Fruit fly (Drosophila melanogaster) whole organism, embryonic: Measurements from ENCODE around the gene CG14650.

ENCODE experiments used
- Atf3 ChIP-seq: fragments of 200-800 bp; sonication (Bioruptor generic); optimal IDR thresholded peaks from 3 replicates; lab custom pipeline; 2016; ENCODE audit warnings: missing biosample characterization, missing genetic modification characterization
- Atf6 ChIP-seq: fragments of 200-800 bp; sonication (Bioruptor generic); IDR thresholded peaks from 2 replicates; pipeline ENCODE4 v1.3.6; 2022; ENCODE audit warnings: missing biosample characterization, missing genetic modification characterization
- Bgb ChIP-seq: fragments of 200-800 bp; sonication (Bioruptor generic); IDR thresholded peaks from 2 replicates; pipeline ENCODE4 v1.3.6; 2022; ENCODE audit warnings: missing biosample characterization, missing genetic modification characterization; ENCODE audit not compliant: partially characterized antibody
- CG10462 ChIP-seq: fragments of 200-800 bp; sonication (Bioruptor generic); optimal IDR thresholded peaks from 2 replicates; lab custom pipeline; 2016; ENCODE audit warnings: missing biosample characterization, missing genetic modification characterization
- CG12236 ChIP-seq: fragments of 200-800 bp; sonication (Bioruptor generic); optimal IDR thresholded peaks from 2 replicates; lab custom pipeline; 2016; ENCODE audit warnings: missing biosample characterization, missing genetic modification characterization
- CG14710 ChIP-seq: fragments of 200-800 bp; sonication (Bioruptor generic); optimal IDR thresholded peaks from 3 replicates; lab custom pipeline; 2019; ENCODE audit warnings: missing biosample characterization, mild to moderate bottlenecking, missing genetic modification characterization, moderate library complexity
- CG15601 ChIP-seq: fragments of 200-800 bp; sonication (Bioruptor generic); optimal IDR thresholded peaks from 3 replicates; lab custom pipeline; 2019; ENCODE audit warnings: missing biosample characterization, mild to moderate bottlenecking, missing genetic modification characterization, moderate library complexity
- CG16863 ChIP-seq: fragments of 200-800 bp; sonication (Bioruptor generic); optimal IDR thresholded peaks from 3 replicates; lab custom pipeline; 2016; ENCODE audit warnings: missing biosample characterization, missing genetic modification characterization
- CG17186 ChIP-seq: fragments of 200-800 bp; sonication (Bioruptor generic); optimal IDR thresholded peaks from 3 replicates; lab custom pipeline; 2017; ENCODE audit warnings: missing biosample characterization, missing genetic modification reagents, missing genetic modification characterization
- CG18619 ChIP-seq: fragments of 200-800 bp; sonication (Bioruptor generic); optimal IDR thresholded peaks from 3 replicates; lab custom pipeline; 2017; ENCODE audit warnings: missing biosample characterization, mild to moderate bottlenecking, missing genetic modification characterization
- CG2120 ChIP-seq: fragments of 200-800 bp; sonication (Bioruptor generic); optimal IDR thresholded peaks from 3 replicates; lab custom pipeline; 2016; ENCODE audit warnings: missing biosample characterization, missing genetic modification characterization
- CG2875 ChIP-seq: fragments of 200-800 bp; sonication (Bioruptor generic); optimal IDR thresholded peaks from 2 replicates; lab custom pipeline; 2017; ENCODE audit warnings: missing biosample characterization, mild to moderate bottlenecking, missing genetic modification characterization, missing genetic modification reagents
- CG3065 ChIP-seq: fragments of 200-800 bp; sonication (Bioruptor generic); optimal IDR thresholded peaks from 2 replicates; lab custom pipeline; 2016; ENCODE audit warnings: missing biosample characterization, missing genetic modification characterization
- CG31388 ChIP-seq: fragments of 200-800 bp; sonication (Bioruptor generic); optimal IDR thresholded peaks from 2 replicates; lab custom pipeline; 2016; ENCODE audit warnings: missing biosample characterization, missing genetic modification characterization
- CG3407 ChIP-seq: fragments of 200-800 bp; sonication (Bioruptor generic); optimal IDR thresholded peaks from 2 replicates; lab custom pipeline; 2018; ENCODE audit warnings: missing biosample characterization, mild to moderate bottlenecking, missing genetic modification characterization
- CG4404 ChIP-seq: fragments of 200-800 bp; sonication (Bioruptor generic); IDR thresholded peaks from 2 replicates; pipeline ENCODE4 v1.3.6; 2022; ENCODE audit warnings: missing biosample characterization, missing genetic modification characterization
- CG6765 ChIP-seq: fragments of 200-800 bp; sonication (Bioruptor generic); optimal IDR thresholded peaks from 3 replicates; lab custom pipeline; 2017; ENCODE audit warnings: missing biosample characterization, mild to moderate bottlenecking, missing genetic modification characterization
- CG7786 ChIP-seq: fragments of 200-800 bp; sonication (Bioruptor generic); optimal IDR thresholded peaks from 2 replicates; lab custom pipeline; 2016; ENCODE audit warnings: missing biosample characterization, missing genetic modification characterization
- CG7987 ChIP-seq: fragments of 200-800 bp; sonication (Bioruptor generic); optimal IDR thresholded peaks from 2 replicates; lab custom pipeline; 2018; ENCODE audit warnings: missing biosample characterization, mild to moderate bottlenecking, missing genetic modification characterization, moderate library complexity
- CG8388 ChIP-seq: fragments of 200-800 bp; sonication (Bioruptor generic); optimal IDR thresholded peaks from 2 replicates; lab custom pipeline; 2019; ENCODE audit warnings: missing biosample characterization, mild to moderate bottlenecking, missing genetic modification characterization, moderate library complexity
- CG9215 ChIP-seq: fragments of 200-800 bp; sonication (Bioruptor generic); IDR thresholded peaks from 2 replicates; pipeline ENCODE4 v1.3.6; 2022; ENCODE audit warnings: missing biosample characterization, missing genetic modification characterization
- CHES-1-like ChIP-seq: fragments of 200-800 bp; sonication (Bioruptor generic); optimal IDR thresholded peaks from 2 replicates; lab custom pipeline; 2016; ENCODE audit warnings: missing biosample characterization, missing genetic modification characterization
- Drgx ChIP-seq: fragments of 200-800 bp; sonication (Bioruptor generic); IDR thresholded peaks from 2 replicates; pipeline ENCODE4 v1.3.6; 2022; ENCODE audit warnings: missing biosample characterization, missing genetic modification characterization
- Fer1 ChIP-seq: fragments of 200-800 bp; sonication (Bioruptor generic); optimal IDR thresholded peaks from 2 replicates; lab custom pipeline; 2017; ENCODE audit warnings: missing biosample characterization, mild to moderate bottlenecking, missing genetic modification characterization
- Fer3 ChIP-seq: fragments of 200-800 bp; sonication (Bioruptor generic); optimal IDR thresholded peaks from 2 replicates; lab custom pipeline; 2018; ENCODE audit warnings: missing biosample characterization, mild to moderate bottlenecking, missing genetic modification characterization, moderate library complexity
- HmgZ ChIP-seq: fragments of 200-800 bp; sonication (Bioruptor generic); optimal IDR thresholded peaks from 2 replicates; lab custom pipeline; 2018; ENCODE audit warnings: missing biosample characterization, mild to moderate bottlenecking, missing genetic modification characterization
- Hmr ChIP-seq: fragments of 200-800 bp; sonication (Bioruptor generic); optimal IDR thresholded peaks from 3 replicates; lab custom pipeline; 2017; ENCODE audit warnings: mild to moderate bottlenecking, missing biosample characterization, missing genetic modification reagents, missing genetic modification characterization
- Lim3 ChIP-seq: fragments of 200-800 bp; sonication (Bioruptor generic); IDR thresholded peaks from 2 replicates; pipeline ENCODE4 v1.3.6; 2022; ENCODE audit warnings: missing biosample characterization, missing genetic modification characterization
- Med ChIP-seq: fragments of 200-800 bp; sonication (Bioruptor generic); peaks from one replicate; lab custom pipeline; 2016; ENCODE audit warnings: missing biosample characterization, missing genetic modification characterization, mild to moderate bottlenecking, inconsistent platforms, moderate library complexity
- Meics ChIP-seq: fragments of 200-800 bp; sonication (Bioruptor generic); optimal IDR thresholded peaks from 2 replicates; lab custom pipeline; 2017; ENCODE audit warnings: missing biosample characterization, mild to moderate bottlenecking, missing genetic modification characterization
- NK7.1 ChIP-seq: fragments of 200-800 bp; sonication (Bioruptor generic); optimal IDR thresholded peaks from 3 replicates; lab custom pipeline; 2016; ENCODE audit warnings: missing biosample characterization, missing genetic modification characterization
- Oaz ChIP-seq: fragments of 200-800 bp; sonication (Bioruptor generic); IDR thresholded peaks from 2 replicates; pipeline ENCODE4 v1.3.6; 2022; ENCODE audit warnings: missing biosample characterization, missing genetic modification characterization
- Pdp1 ChIP-seq, 2 experiments: fragments of 200-800 bp; sonication (Bioruptor generic); optimal IDR thresholded peaks; 3 replicates each; lab custom pipeline; 2016; ENCODE audit warnings: missing biosample characterization in 2 of 2, missing genetic modification characterization in 2 of 2, mild to moderate bottlenecking in 1 of 2, moderate library complexity in 1 of 2
- Rfx ChIP-seq: fragments of 200-800 bp; sonication (Bioruptor generic); IDR thresholded peaks from 2 replicates; pipeline ENCODE4 v1.3.6; 2022; ENCODE audit warnings: missing biosample characterization, missing genetic modification characterization
- Sox100B ChIP-seq: fragments of 200-800 bp; sonication (Bioruptor generic); optimal IDR thresholded peaks from 3 replicates; lab custom pipeline; 2018; ENCODE audit warnings: missing biosample characterization, mild to moderate bottlenecking, missing genetic modification characterization
- Sox102F ChIP-seq: fragments of 200-800 bp; sonication (Bioruptor generic); optimal IDR thresholded peaks from 2 replicates; lab custom pipeline; 2018; ENCODE audit warnings: missing biosample characterization, mild to moderate bottlenecking, missing genetic modification characterization, moderate library complexity
- br ChIP-seq: fragments of >200 bp; optimal IDR thresholded peaks from 2 replicates; lab custom pipeline; 2017
- dmrt11E ChIP-seq: fragments of 200-800 bp; sonication (Bioruptor generic); optimal IDR thresholded peaks from 3 replicates; lab custom pipeline; 2018; ENCODE audit warnings: missing biosample characterization, mild to moderate bottlenecking, missing genetic modification characterization, moderate library complexity
- ftz-f1 ChIP-seq: fragments of 200-800 bp; sonication (Bioruptor generic); optimal IDR thresholded peaks from 2 replicates; lab custom pipeline; 2016; ENCODE audit warnings: missing biosample characterization, missing genetic modification characterization
- grau ChIP-seq: fragments of 200-800 bp; optimal IDR thresholded peaks from 3 replicates; lab custom pipeline; 2019; ENCODE audit warnings: missing biosample characterization, mild to moderate bottlenecking, missing genetic modification characterization, moderate library complexity
- gsb-n ChIP-seq: fragments of 200-800 bp; sonication (Bioruptor generic); optimal IDR thresholded peaks from 3 replicates; lab custom pipeline; 2018; ENCODE audit warnings: missing biosample characterization, mild to moderate bottlenecking, missing genetic modification characterization
- hkb ChIP-seq, 2 experiments: fragments of 200-800 bp in 1 of 2; fragments of >200 bp in 1 of 2; sonication (Bioruptor generic) in 1 of 2; IDR thresholded peaks in 1 of 2; optimal IDR thresholded peaks in 1 of 2; 2 replicates each; pipeline versions ENCODE4 v1.3.6 to Lab custom; 2017 to 2022; ENCODE audit warnings: missing biosample characterization in 1 of 2, missing genetic modification characterization in 1 of 2
- ken ChIP-seq: fragments of 200-800 bp; sonication (Bioruptor generic); IDR thresholded peaks from 3 replicates; pipeline ENCODE4 v1.3.6; 2022; ENCODE audit warnings: missing biosample characterization, missing genetic modification characterization
- kni ChIP-seq: fragments of 200-800 bp; sonication (Bioruptor generic); optimal IDR thresholded peaks from 3 replicates; lab custom pipeline; 2017; ENCODE audit warnings: mild to moderate bottlenecking, missing biosample characterization, missing genetic modification reagents, missing genetic modification characterization
- mam ChIP-seq: fragments of 200-800 bp; sonication (Bioruptor generic); optimal IDR thresholded peaks from 3 replicates; lab custom pipeline; 2016; ENCODE audit warnings: missing biosample characterization, missing genetic modification characterization
- nau ChIP-seq: fragments of 200-800 bp; sonication (Bioruptor generic); optimal IDR thresholded peaks from 3 replicates; lab custom pipeline; 2017; ENCODE audit warnings: missing biosample characterization, mild to moderate bottlenecking, missing genetic modification characterization, missing genetic modification reagents
- ranshi ChIP-seq: fragments of 200-800 bp; sonication (Bioruptor generic); IDR thresholded peaks from 2 replicates; pipeline ENCODE4 v1.3.6; 2022; ENCODE audit warnings: missing biosample characterization, missing genetic modification characterization
- scrt ChIP-seq: fragments of 200-800 bp; sonication (Bioruptor generic); optimal IDR thresholded peaks from 2 replicates; lab custom pipeline; 2018; ENCODE audit warnings: missing biosample characterization, mild to moderate bottlenecking, missing genetic modification characterization, moderate library complexity
- sens-2 ChIP-seq: fragments of 200-800 bp; sonication (Bioruptor generic); IDR thresholded peaks from 2 replicates; pipeline ENCODE4 v1.3.6; 2022; ENCODE audit warnings: missing biosample characterization, missing genetic modification characterization
- wek ChIP-seq: fragments of 200-800 bp; sonication (Bioruptor generic); optimal IDR thresholded peaks from 3 replicates; lab custom pipeline; 2018; ENCODE audit warnings: missing biosample characterization, mild to moderate bottlenecking, missing genetic modification characterization, moderate library complexity

The CG14650 gene

dm6 chr3R:4397403-4398079 is 39.6 kb upstream of the CG14650 start, which contains the start of gene CG9855 (continued):
- TF ChIP-seq hkb (optimal IDR thresholded peaks at IDR 0.05; lab: Kevin White, UChicago) (no peak), hkb (GFP tag; IDR thresholded peaks at IDR 0.05; lab: Robert Waterston, UW) (no peak), Sox102F (GFP tag; lab: Kevin White, UChicago) (no peak), sens-2 (GFP tag; lab: Robert Waterston, UW) (no peak), wek (GFP tag; lab: Kevin White, UChicago) (no peak), CG8388 (no peak), CG10462 (GFP tag; lab: Kevin White, UChicago) (no peak), CG16863 (GFP tag; lab: Kevin White, UChicago) (no peak), Atf3 (GFP tag; lab: Kevin White, UChicago) (no peak), CG6765 (GFP tag; lab: Kevin White, UChicago) (no peak), CG2875 (GFP tag; lab: Kevin White, UChicago) (no peak), ranshi (GFP tag; lab: Robert Waterston, UW) (no peak), CHES-1-like (GFP tag; lab: Kevin White, UChicago) (no peak), CG7786 (no peak), grau (tag; lab: Kevin White, UChicago) (no peak), Med (GFP tag; lab: Kevin White, UChicago) (peak; percentile 61), CG7987 (no peak), gsb-n (tag; lab: Kevin White, UChicago) (no peak), CG17186 (peak; percentile 26), scrt (GFP tag; lab: Kevin White, UChicago) (no peak), ftz-f1 (peak; percentile 59), kni (GFP tag; lab: Kevin White, UChicago) (no peak), CG15601 (tag; lab: Kevin White, UChicago) (peak; percentile 37), Bgb (GFP tag; lab: Robert Waterston, UW) (peak; percentile 13; the same call in 1 of the 2 replicates), NK7.1 (GFP tag; lab: Kevin White, UChicago) (no peak), HmgZ (tag; lab: Kevin White, UChicago) (peak; percentile 21), Meics (no peak), Sox100B (GFP tag; lab: Kevin White, UChicago) (no peak), Hmr (GFP tag; lab: Kevin White, UChicago) (peak; percentile 17), CG12236 (GFP tag; lab: Kevin White, UChicago) (no peak), Rfx (no peak), CG3407 (no peak), Fer1 (GFP tag; lab: Kevin White, UChicago) (peak; percentile 8), CG9215 (GFP tag; lab: Robert Waterston, UW) (no peak), CG18619 (GFP tag; lab: Kevin White, UChicago) (no peak), CG2120 (no peak), ken (GFP tag; lab: Robert Waterston, UW) (no peak), Oaz (no peak), Pdp1 (GFP tag; optimal IDR thresholded peaks at IDR 0.05; lab: Kevin White, UChicago) (peak in 1 of 2 experiments; percentile 79), CG14710 (tag; lab: Kevin White, UChicago) (peak; percentile 43), CG3065 (GFP tag; lab: Kevin White, UChicago) (no peak), nau (GFP tag; lab: Kevin White, UChicago) (no peak), Fer3 (tag; lab: Kevin White, UChicago) (no peak), Atf6 (GFP tag; lab: Robert Waterston, UW) (no peak), mam (no peak), CG31388 (no peak), dmrt11E (tag; lab: Kevin White, UChicago) (no peak), Drgx (no peak), CG4404 (GFP tag; lab: Robert Waterston, UW) (no peak), Lim3 (GFP tag; lab: Robert Waterston, UW) (no peak), br (no peak)
